Worm (Caenorhabditis elegans) whole organism, L4 larva: ENCODE measurements around the gene D1005.6.

ENCODE experiments used
- D1046.2 ChIP-seq: fragments of 200-800 bp; sonication (Bioruptor generic); IDR thresholded peaks from 2 replicates; pipeline ENCODE4 v1.3.6; 2022; ENCODE audit warnings: missing genetic modification characterization, missing compliant biosample characterization
- F44E2.7 ChIP-seq: fragments of 200-800 bp; sonication (Bioruptor generic); IDR thresholded peaks from 2 replicates; pipeline ENCODE4 v2.1.2; 2022; ENCODE audit warnings: missing genetic modification characterization, missing compliant biosample characterization
- F49E8.2 ChIP-seq: sonication (generic microtip); optimal IDR thresholded peaks from 2 replicates; lab custom pipeline; 2016; ENCODE audit warnings: missing compliant biosample characterization, mild to moderate bottlenecking, missing genetic modification characterization, borderline replicate concordance
- T20F7.1 ChIP-seq: fragments of 200-800 bp; sonication (Bioruptor generic); optimal IDR thresholded peaks from 2 replicates; lab custom pipeline; 2018; ENCODE audit warnings: mild to moderate bottlenecking, missing genetic modification characterization, missing compliant biosample characterization
- T26A8.4 ChIP-seq: fragments of 200-800 bp; sonication (Bioruptor generic); IDR thresholded peaks from 2 replicates; pipeline ENCODE4 v1.3.6; 2022; ENCODE audit warnings: missing genetic modification characterization, missing compliant biosample characterization
- Y105C5A.15 ChIP-seq: fragments of 200-800 bp; sonication (Bioruptor generic); IDR thresholded peaks from 2 replicates; pipeline ENCODE4 v1.3.6; 2022; ENCODE audit warnings: missing genetic modification characterization, missing compliant biosample characterization
- Y75B8A.6 ChIP-seq: fragments of 200-800 bp; sonication (Bioruptor generic); IDR thresholded peaks from 2 replicates; pipeline ENCODE4 v1.3.6; 2022; ENCODE audit warnings: missing genetic modification reagents, missing genetic modification characterization, missing compliant biosample characterization
- aha-1 ChIP-seq: fragments of 150-350 bp; peaks from one replicate; lab custom pipeline; 2014; ENCODE audit warnings: missing biosample characterization, missing genetic modification characterization
- aly-2 ChIP-seq: sonication (generic microtip); optimal IDR thresholded peaks from 2 replicates; lab custom pipeline; 2018; ENCODE audit warnings: missing biosample characterization, missing genetic modification characterization
- arid-1 ChIP-seq: fragments of 200-800 bp; sonication (Bioruptor generic); conservative IDR thresholded peaks from 2 replicates; pipeline ENCODE4 v1.3.6; 2022; ENCODE audit warnings: missing genetic modification reagents, missing genetic modification characterization, missing compliant biosample characterization
- ceh-32 ChIP-seq: sonication (generic microtip); optimal IDR thresholded peaks from 2 replicates; lab custom pipeline; 2016; ENCODE audit warnings: mild to moderate bottlenecking, missing genetic modification characterization, missing compliant biosample characterization; ENCODE audit not compliant: poor library complexity
- ceh-44 ChIP-seq: fragments of 200-800 bp; sonication (Bioruptor generic); IDR thresholded peaks from 2 replicates; pipeline ENCODE4 v1.3.6; 2022; ENCODE audit warnings: missing genetic modification reagents, missing genetic modification characterization, missing compliant biosample characterization
- ceh-82 ChIP-seq: sonication (generic microtip); optimal IDR thresholded peaks from 2 replicates; lab custom pipeline; 2017; ENCODE audit warnings: missing biosample characterization, missing genetic modification characterization
- daf-16 ChIP-seq, 3 experiments: sonication (generic microtip); optimal IDR thresholded peaks; 2 replicates each; lab custom pipeline; 2016 to 2017; ENCODE audit warnings: missing genetic modification characterization in 3 of 3, missing genetic modification reagents in 3 of 3, mild to moderate bottlenecking in 2 of 3, missing compliant biosample characterization in 2 of 3, missing biosample characterization in 1 of 3, moderate library complexity in 1 of 3
- daf-19 ChIP-seq: fragments of 200-800 bp; sonication (Bioruptor generic); conservative IDR thresholded peaks from 2 replicates; pipeline ENCODE4 v1.3.6; 2022; ENCODE audit warnings: missing genetic modification characterization, missing compliant biosample characterization
- dmd-6 ChIP-seq: fragments of 200-800 bp; sonication (Bioruptor generic); IDR thresholded peaks from 2 replicates; pipeline ENCODE4 v1.3.6; 2022; ENCODE audit warnings: missing genetic modification reagents, missing genetic modification characterization, missing compliant biosample characterization
- dmd-8 ChIP-seq: fragments of 200-800 bp; sonication (Bioruptor generic); IDR thresholded peaks from 2 replicates; pipeline ENCODE4 v1.3.6; 2022; ENCODE audit warnings: missing genetic modification characterization, missing compliant biosample characterization
- duxl-1 ChIP-seq: sonication (generic microtip); optimal IDR thresholded peaks from 2 replicates; lab custom pipeline; 2016; ENCODE audit warnings: mild to moderate bottlenecking, missing genetic modification characterization, moderate library complexity, missing compliant biosample characterization; ENCODE audit not compliant: poor library complexity
- dve-1 ChIP-seq: sonication (generic microtip); optimal IDR thresholded peaks from 2 replicates; lab custom pipeline; 2017; ENCODE audit warnings: antibody characterized with exemption, mild to moderate bottlenecking, missing genetic modification characterization, missing compliant biosample characterization; ENCODE audit not compliant: insufficient read depth
- egl-43 ChIP-seq: fragments of 200-800 bp; sonication (Bioruptor generic); IDR thresholded peaks from 2 replicates; pipeline ENCODE4 v1.3.6; 2022; ENCODE audit warnings: missing genetic modification reagents, missing genetic modification characterization, missing compliant biosample characterization
- fkh-10 ChIP-seq: fragments of 150-350 bp; optimal IDR thresholded peaks from 2 replicates; lab custom pipeline; 2014; ENCODE audit warnings: missing biosample characterization, missing genetic modification reagents, missing genetic modification characterization
- fos-1 ChIP-seq: fragments of 150-350 bp; optimal IDR thresholded peaks from 2 replicates; lab custom pipeline; 2014; ENCODE audit warnings: missing biosample characterization, missing genetic modification characterization
- hif-1 ChIP-seq, 2 experiments: sonication (generic microtip); optimal IDR thresholded peaks; 2 replicates each; lab custom pipeline; 2016 to 2017; ENCODE audit warnings: missing compliant biosample characterization in 2 of 2, missing genetic modification characterization in 2 of 2, missing genetic modification reagents in 2 of 2, missing genotype in 2 of 2, mild to moderate bottlenecking in 1 of 2
- hlh-30 ChIP-seq: sonication (generic microtip); optimal IDR thresholded peaks from 2 replicates; lab custom pipeline; 2017; ENCODE audit warnings: antibody characterized with exemption, mild to moderate bottlenecking, missing genetic modification characterization, missing compliant biosample characterization; ENCODE audit not compliant: insufficient read depth
- jun-1 ChIP-seq: fragments of 150-350 bp; optimal IDR thresholded peaks from 2 replicates; lab custom pipeline; 2014; ENCODE audit warnings: missing biosample characterization, missing genetic modification reagents, missing genetic modification characterization
- lin-13 ChIP-seq: fragments of 150-350 bp; optimal IDR thresholded peaks from 2 replicates; lab custom pipeline; 2014; ENCODE audit warnings: missing biosample characterization, missing genetic modification reagents, missing genetic modification characterization
- madf-9 ChIP-seq: fragments of 200-800 bp; sonication (Bioruptor generic); conservative IDR thresholded peaks from 2 replicates; pipeline ENCODE4 v1.3.6; 2022; ENCODE audit warnings: missing genetic modification reagents, missing genetic modification characterization, missing compliant biosample characterization
- mdl-1 ChIP-seq, 2 experiments: fragments of 150-350 bp in 1 of 2; sonication (generic microtip) in 1 of 2; optimal IDR thresholded peaks; 2 replicates each; lab custom pipeline; 2014 to 2017; ENCODE audit warnings: missing biosample characterization in 2 of 2, missing genetic modification characterization in 2 of 2
- mdt-29 ChIP-seq: fragments of 200-800 bp; sonication (Bioruptor generic); IDR thresholded peaks from 2 replicates; pipeline ENCODE4 v1.3.6; 2022; ENCODE audit warnings: missing genetic modification reagents, missing genetic modification characterization, missing compliant biosample characterization
- mxl-3 ChIP-seq: fragments of 200-800 bp; sonication (Bioruptor generic); optimal IDR thresholded peaks from 2 replicates; lab custom pipeline; 2018; ENCODE audit warnings: mild to moderate bottlenecking, missing genetic modification characterization, missing compliant biosample characterization
- nhr-102 ChIP-seq: sonication (generic microtip); optimal IDR thresholded peaks from 2 replicates; lab custom pipeline; 2016; ENCODE audit warnings: mild to moderate bottlenecking, missing genetic modification characterization, moderate library complexity, missing compliant biosample characterization
- nhr-237 ChIP-seq: sonication (generic microtip); optimal IDR thresholded peaks from 2 replicates; lab custom pipeline; 2017; ENCODE audit warnings: missing biosample characterization, missing genetic modification characterization
- nhr-25 ChIP-seq: sonication (generic microtip); optimal IDR thresholded peaks from 2 replicates; lab custom pipeline; 2017; ENCODE audit warnings: missing genetic modification characterization, mild to moderate bottlenecking, missing compliant biosample characterization, antibody characterized with exemption, moderate library complexity, borderline replicate concordance; ENCODE audit not compliant: insufficient read depth
- nhr-28 ChIP-seq: fragments of 150-350 bp; optimal IDR thresholded peaks from 2 replicates; lab custom pipeline; 2014; ENCODE audit warnings: missing biosample characterization, missing genetic modification characterization
- nhr-41 ChIP-seq: fragments of 200-800 bp; sonication (Bioruptor generic); IDR thresholded peaks from 2 replicates; pipeline ENCODE4 v1.3.6; 2022; ENCODE audit warnings: missing genetic modification reagents, missing genetic modification characterization, missing compliant biosample characterization
- nhr-6 ChIP-seq: fragments of 150-350 bp; optimal IDR thresholded peaks from 2 replicates; lab custom pipeline; 2014; ENCODE audit warnings: missing biosample characterization, missing genetic modification characterization
- nhr-77 ChIP-seq: fragments of 150-350 bp; optimal IDR thresholded peaks from 2 replicates; lab custom pipeline; 2014; ENCODE audit warnings: missing biosample characterization, missing genetic modification characterization
- rbr-2 ChIP-seq: sonication (generic microtip); optimal IDR thresholded peaks from 2 replicates; lab custom pipeline; 2016; ENCODE audit warnings: missing genotype, missing genetic modification characterization, missing compliant biosample characterization
- sdz-12 ChIP-seq: fragments of 200-800 bp; sonication (Bioruptor generic); optimal IDR thresholded peaks from 2 replicates; lab custom pipeline; 2018; ENCODE audit warnings: mild to moderate bottlenecking, missing genetic modification characterization, missing compliant biosample characterization
- snpc-4 ChIP-seq: fragments of 150-350 bp; optimal IDR thresholded peaks from 2 replicates; lab custom pipeline; 2014; ENCODE audit warnings: missing biosample characterization, missing genetic modification characterization
- spr-1 ChIP-seq: sonication (generic microtip); optimal IDR thresholded peaks from 2 replicates; lab custom pipeline; 2016; ENCODE audit warnings: mild to moderate bottlenecking, missing genetic modification characterization, missing compliant biosample characterization
- spr-3 ChIP-seq: fragments of 200-800 bp; sonication (Bioruptor generic); optimal IDR thresholded peaks from 2 replicates; lab custom pipeline; 2018; ENCODE audit warnings: mild to moderate bottlenecking, missing genetic modification characterization, missing compliant biosample characterization
- tra-1 ChIP-seq: fragments of 200-800 bp; sonication (Bioruptor generic); IDR thresholded peaks from 2 replicates; pipeline ENCODE4 v1.3.6; 2022; ENCODE audit warnings: missing genetic modification reagents, missing genetic modification characterization, missing compliant biosample characterization
- zag-1 ChIP-seq: fragments of 150-350 bp; optimal IDR thresholded peaks from 2 replicates; lab custom pipeline; 2014; ENCODE audit warnings: missing biosample characterization, missing genetic modification characterization
- zfp-2 ChIP-seq: sonication (generic microtip); optimal IDR thresholded peaks from 2 replicates; lab custom pipeline; 2016; ENCODE audit warnings: mild to moderate bottlenecking, missing genetic modification characterization, missing compliant biosample characterization
- zip-11 ChIP-seq: fragments of 200-800 bp; sonication (Bioruptor generic); IDR thresholded peaks from 2 replicates; pipeline ENCODE4 v1.3.6; 2022; ENCODE audit warnings: missing genetic modification characterization, missing compliant biosample characterization

The D1005.6 gene

DNA sequence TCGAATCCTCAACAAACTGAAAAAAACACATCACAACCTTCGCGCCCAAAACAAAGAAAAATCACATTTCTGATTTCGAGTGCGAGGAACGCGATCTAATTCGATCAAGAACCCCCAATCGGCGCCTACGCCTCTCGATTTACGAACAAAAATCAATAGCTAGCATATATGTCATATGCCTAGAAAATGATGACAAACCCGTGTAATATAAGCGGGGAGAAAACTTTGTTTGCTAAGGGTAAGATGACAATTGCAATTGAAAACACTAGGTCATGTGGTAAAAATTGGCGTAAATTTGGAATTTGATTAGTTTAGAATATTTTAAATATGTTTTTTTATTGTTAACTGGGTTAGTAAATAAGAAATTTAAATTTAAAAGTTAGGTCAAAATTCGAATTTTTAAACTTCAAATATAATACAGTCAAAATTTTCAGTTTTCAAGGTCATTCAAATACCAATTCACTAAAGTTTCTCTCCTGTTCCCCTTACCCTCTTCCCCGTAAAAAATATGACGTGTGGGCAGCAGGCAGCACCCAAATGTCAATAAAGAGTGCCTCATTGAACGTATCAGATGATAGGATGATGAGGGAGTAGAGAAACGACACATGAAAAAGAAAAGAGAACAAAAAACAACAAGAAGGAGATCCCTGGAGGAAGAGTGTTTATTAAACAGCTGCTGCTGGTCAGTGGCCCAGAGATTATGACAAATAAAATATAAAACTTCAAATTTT lies 8.1 kb downstream of the D1005.6 start (continued):
- TF ChIP-seq sdz-12 (GFP tag; lab: Kevin White, UChicago) (no peak), zag-1 (tag; lab: Kevin White, UChicago) (no peak), lin-13 (peak; percentile 49), aly-2 (no peak), nhr-102 (tag; lab: Kevin White, UChicago) (no peak), aha-1 (tag; lab: Kevin White, UChicago) (peak; percentile 92), T20F7.1 (GFP tag; lab: Kevin White, UChicago) (peak; percentile 0)

ce11 chrX:1454385-1454784 lies 10.2 kb downstream of the D1005.6 start:
- TF ChIP-seq mxl-3 (GFP tag; lab: Kevin White, UChicago): peak; percentile 93
- no peak for TF ChIP-seq ceh-44
- TF ChIP-seq hif-1 (tag; optimal IDR thresholded peaks at IDR 0.05; lab: Kevin White, UChicago): peak; percentile 27 to 89
- TF ChIP-seq lin-13: peak; percentile 44
- no peak for TF ChIP-seq D1046.2 (GFP tag; lab: Robert Waterston, UW)
- 0 out of 2 replicates have a peak, but pooled peaks have one; percentile 27 for TF ChIP-seq mdt-29
- peak; percentile 61; the same call in 1 of the 2 replicates for TF ChIP-seq dmd-8 (GFP tag; lab: Robert Waterston, UW)
- 0 out of 2 replicates have a peak, but pooled peaks have one; percentile 8 for TF ChIP-seq Y75B8A.6 (GFP tag; lab: Robert Waterston, UW)
- TF ChIP-seq zfp-2 (tag; lab: Kevin White, UChicago): peak; percentile 9
- peak; percentile 96 for TF ChIP-seq nhr-28 (tag; lab: Kevin White, UChicago)
- no peak for TF ChIP-seq F44E2.7 (GFP tag; lab: Robert Waterston, UW)
- peak; percentile 96 for TF ChIP-seq hlh-30
- TF ChIP-seq tra-1 (GFP tag; lab: Robert Waterston, UW): peak; percentile 84
- peak; percentile 51; the same call in 1 of the 2 replicates for TF ChIP-seq madf-9 (GFP tag; lab: Robert Waterston, UW)
- TF ChIP-seq dve-1 (tag; lab: Kevin White, UChicago): peak; percentile 97
- TF ChIP-seq nhr-6: peak; percentile 95
- TF ChIP-seq zip-11: no peak
- TF ChIP-seq nhr-25 (tag; lab: Kevin White, UChicago): peak; percentile 88
- TF ChIP-seq T26A8.4 (GFP tag; lab: Robert Waterston, UW): peak; percentile 88
- peak; percentile 96 for TF ChIP-seq dmd-6 (GFP tag; lab: Robert Waterston, UW)
- peak; percentile 96 for TF ChIP-seq jun-1 (tag; lab: Kevin White, UChicago)
- peak in 1 of 2 experiments; percentile 67 for TF ChIP-seq daf-16 (GFP tag; optimal IDR thresholded peaks at IDR 0.05; lab: Kevin White, UChicago)
- peak; percentile 80 for TF ChIP-seq daf-16 (tag; optimal IDR thresholded peaks at IDR 0.05; lab: Kevin White, UChicago)
- TF ChIP-seq snpc-4 (tag; lab: Kevin White, UChicago): peak; percentile 28
- peak; percentile 68 for TF ChIP-seq T20F7.1 (GFP tag; lab: Kevin White, UChicago)
- no peak for TF ChIP-seq nhr-237 (tag; lab: Kevin White, UChicago)
- peak; percentile 45 for TF ChIP-seq fkh-10 (GFP tag; lab: Kevin White, UChicago)
- no peak for TF ChIP-seq ceh-82
- peak; percentile 93 for TF ChIP-seq rbr-2 (tag; lab: Kevin White, UChicago)
- TF ChIP-seq F49E8.2 (tag; lab: Kevin White, UChicago): no peak
- TF ChIP-seq daf-19 (GFP tag; lab: Robert Waterston, UW): no peak
- TF ChIP-seq nhr-41 (GFP tag; lab: Robert Waterston, UW): peak; percentile 80; the same call in 1 of the 2 replicates
- peak; percentile 86 for TF ChIP-seq arid-1
- peak; percentile 50 for TF ChIP-seq spr-3 (GFP tag; lab: Kevin White, UChicago)
- peak; percentile 79 for TF ChIP-seq spr-1
- 0 out of 2 replicates have a peak, but pooled peaks have one; percentile 45 for TF ChIP-seq Y105C5A.15
- TF ChIP-seq ceh-32 (tag; lab: Kevin White, UChicago): peak; percentile 10
- peak; percentile 64 for TF ChIP-seq duxl-1
- peak; percentile 100 for TF ChIP-seq fos-1 (tag; lab: Kevin White, UChicago)
- TF ChIP-seq nhr-77 (tag; lab: Kevin White, UChicago): peak; percentile 91
- TF ChIP-seq mdl-1 (tag; optimal IDR thresholded peaks at IDR 0.05; lab: Kevin White, UChicago): peak; percentile 84 to 95
- TF ChIP-seq aly-2: no peak
- TF ChIP-seq egl-43 (GFP tag; lab: Robert Waterston, UW): peak; percentile 89
